Worm (Caenorhabditis elegans) whole organism, L2 larva: ENCODE results near the gene eif-2D.

Experiments used
- lin-13 ChIP-seq: fragments of 150-350 bp; optimal IDR thresholded peaks from 2 replicates; lab custom pipeline; 2014; ENCODE audit warnings: missing biosample characterization, missing genetic modification reagents, missing genetic modification characterization
- nhr-237 ChIP-seq: fragments of 150-350 bp; optimal IDR thresholded peaks from 2 replicates; lab custom pipeline; 2014; ENCODE audit warnings: missing biosample characterization, missing genetic modification characterization
- nhr-6 ChIP-seq: fragments of 150-350 bp; optimal IDR thresholded peaks from 2 replicates; lab custom pipeline; 2014; ENCODE audit warnings: missing biosample characterization, missing genetic modification characterization
- nhr-77 ChIP-seq: fragments of 150-350 bp; optimal IDR thresholded peaks from 2 replicates; lab custom pipeline; 2014; ENCODE audit warnings: missing biosample characterization, missing genetic modification characterization
- snpc-4 ChIP-seq: fragments of 150-350 bp; optimal IDR thresholded peaks from 2 replicates; lab custom pipeline; 2014; ENCODE audit warnings: missing biosample characterization, missing genetic modification characterization
- ztf-11 ChIP-seq: sonication (generic microtip); optimal IDR thresholded peaks from 2 replicates; lab custom pipeline; 2017; ENCODE audit warnings: missing biosample characterization, missing genetic modification characterization

- TF ChIP-seq nhr-77 (tag; lab: Kevin White, UChicago) (no peak), nhr-237 (tag; lab: Kevin White, UChicago) (no peak), ztf-11 (tag; lab: Kevin White, UChicago) (no peak), snpc-4 (tag; lab: Kevin White, UChicago) (no peak), lin-13 (GFP tag; lab: Kevin White, UChicago) (no peak), nhr-6 (tag; lab: Kevin White, UChicago) (no peak)
These were observed 25.5 kb upstream of the eif-2D start, which contains the start of gene C25H3.16 for ce11 chrII:5665991-5666390.
